Worm (Caenorhabditis elegans) whole organism, mixed stage, embryonic: ENCODE data around the gene spp-19.

ENCODE experiments used
- M03D4.4 ChIP-seq: sonication (generic microtip); optimal IDR thresholded peaks from 2 replicates; lab custom pipeline; 2017; ENCODE audit warnings: mild to moderate bottlenecking, missing genetic modification characterization, missing compliant biosample characterization
- bed-3 ChIP-seq: fragments of 200-800 bp; sonication (Bioruptor generic); optimal IDR thresholded peaks from 3 replicates; lab custom pipeline; 2018; ENCODE audit warnings: mild to moderate bottlenecking, missing genetic modification characterization, moderate library complexity, missing compliant biosample characterization
- blmp-1 ChIP-seq: fragments of 150-350 bp; optimal IDR thresholded peaks from 2 replicates; lab custom pipeline; 2014; ENCODE audit warnings: missing biosample characterization, missing genetic modification characterization
- ceh-39 ChIP-seq: fragments of 150-350 bp; optimal IDR thresholded peaks from 2 replicates; lab custom pipeline; 2014; ENCODE audit warnings: missing biosample characterization, missing genetic modification characterization
- ceh-43 ChIP-seq: fragments of 200-800 bp; sonication (Bioruptor generic); optimal IDR thresholded peaks from 2 replicates; lab custom pipeline; 2018; ENCODE audit warnings: mild to moderate bottlenecking, missing genetic modification characterization, moderate library complexity, missing compliant biosample characterization
- ceh-83 ChIP-seq: fragments of 200-800 bp; sonication (Bioruptor generic); optimal IDR thresholded peaks from 2 replicates; lab custom pipeline; 2018; ENCODE audit warnings: mild to moderate bottlenecking, missing genetic modification characterization, missing compliant biosample characterization
- ces-1 ChIP-seq: fragments of 150-350 bp; optimal IDR thresholded peaks from 2 replicates; lab custom pipeline; 2014; ENCODE audit warnings: missing biosample characterization, missing genetic modification reagents, missing genetic modification characterization
- cnd-1 ChIP-seq: fragments of 200-800 bp; sonication (Bioruptor generic); optimal IDR thresholded peaks from 2 replicates; lab custom pipeline; 2018; ENCODE audit warnings: mild to moderate bottlenecking, missing genetic modification characterization, missing compliant biosample characterization
- drap-1 ChIP-seq: fragments of 200-800 bp; sonication (Bioruptor generic); optimal IDR thresholded peaks from 3 replicates; lab custom pipeline; 2018; ENCODE audit warnings: mild to moderate bottlenecking, missing genetic modification characterization, missing compliant biosample characterization
- elt-1 ChIP-seq: sonication (generic microtip); optimal IDR thresholded peaks from 2 replicates; lab custom pipeline; 2017; ENCODE audit warnings: missing genetic modification characterization, mild to moderate bottlenecking, missing compliant biosample characterization, antibody characterized with exemption, moderate library complexity, borderline replicate concordance; ENCODE audit not compliant: insufficient read depth
- flh-1 ChIP-seq: fragments of 200-800 bp; sonication (Bioruptor generic); optimal IDR thresholded peaks from 2 replicates; lab custom pipeline; 2018; ENCODE audit warnings: mild to moderate bottlenecking, missing genetic modification characterization, moderate library complexity, missing compliant biosample characterization
- ham-2 ChIP-seq: fragments of 200-800 bp; sonication (Bioruptor generic); optimal IDR thresholded peaks from 2 replicates; lab custom pipeline; 2018; ENCODE audit warnings: mild to moderate bottlenecking, missing genetic modification characterization, missing compliant biosample characterization
- hlh-1 ChIP-seq: fragments of 150-350 bp; optimal IDR thresholded peaks from 2 replicates; lab custom pipeline; 2014; ENCODE audit warnings: missing biosample characterization, missing genetic modification reagents, missing genetic modification characterization
- lin-13 ChIP-seq: fragments of 150-350 bp; optimal IDR thresholded peaks from 2 replicates; lab custom pipeline; 2014; ENCODE audit warnings: missing biosample characterization, missing genetic modification characterization
- lin-32 ChIP-seq: fragments of 200-800 bp; sonication (Bioruptor generic); optimal IDR thresholded peaks from 2 replicates; lab custom pipeline; 2018; ENCODE audit warnings: mild to moderate bottlenecking, missing genetic modification characterization, missing compliant biosample characterization
- lsy-2 ChIP-seq: fragments of 150-350 bp; optimal IDR thresholded peaks from 2 replicates; lab custom pipeline; 2014; ENCODE audit warnings: missing biosample characterization, missing genetic modification characterization
- mab-5 ChIP-seq: fragments of 150-350 bp; optimal IDR thresholded peaks from 2 replicates; lab custom pipeline; 2014; ENCODE audit warnings: missing biosample characterization, missing genetic modification characterization
- mls-2 ChIP-seq: sonication (generic microtip); optimal IDR thresholded peaks from 2 replicates; lab custom pipeline; 2016; ENCODE audit warnings: mild to moderate bottlenecking, missing genetic modification characterization, moderate library complexity, missing compliant biosample characterization
- nhr-12 ChIP-seq: fragments of 150-350 bp; optimal IDR thresholded peaks from 2 replicates; lab custom pipeline; 2014; ENCODE audit warnings: missing biosample characterization, missing genetic modification characterization
- nhr-2 ChIP-seq: fragments of 150-350 bp; optimal IDR thresholded peaks from 2 replicates; lab custom pipeline; 2014; ENCODE audit warnings: missing biosample characterization, missing genetic modification characterization
- nhr-28 ChIP-seq: fragments of 150-350 bp; optimal IDR thresholded peaks from 2 replicates; lab custom pipeline; 2014; ENCODE audit warnings: missing biosample characterization, missing genetic modification characterization
- nhr-76 ChIP-seq: sonication (generic microtip); optimal IDR thresholded peaks from 2 replicates; lab custom pipeline; 2017; ENCODE audit warnings: missing biosample characterization, missing genetic modification characterization
- pha-4 ChIP-seq: fragments of 150-350 bp; optimal IDR thresholded peaks from 2 replicates; lab custom pipeline; 2018; ENCODE audit warnings: missing biosample characterization, missing genetic modification reagents, missing genetic modification characterization
- sem-2 ChIP-seq: fragments of 200-800 bp; sonication (Bioruptor generic); optimal IDR thresholded peaks from 2 replicates; lab custom pipeline; 2018; ENCODE audit warnings: mild to moderate bottlenecking, missing genetic modification characterization, missing compliant biosample characterization
- sptf-1 ChIP-seq: sonication (generic microtip); optimal IDR thresholded peaks from 2 replicates; lab custom pipeline; 2017; ENCODE audit warnings: mild to moderate bottlenecking, missing genetic modification characterization, moderate library complexity, missing compliant biosample characterization
- tbx-8 ChIP-seq: fragments of 200-800 bp; sonication (Bioruptor generic); optimal IDR thresholded peaks from 2 replicates; lab custom pipeline; 2018; ENCODE audit warnings: mild to moderate bottlenecking, missing genetic modification characterization, moderate library complexity, missing compliant biosample characterization
- unc-120 ChIP-seq: sonication (generic microtip); optimal IDR thresholded peaks from 2 replicates; lab custom pipeline; 2017; ENCODE audit warnings: missing genetic modification characterization, missing compliant biosample characterization; ENCODE audit not compliant: poor library complexity, severe bottlenecking
- unc-62 ChIP-seq: fragments of 150-350 bp; optimal IDR thresholded peaks from 2 replicates; lab custom pipeline; 2014; ENCODE audit warnings: missing biosample characterization, missing genetic modification reagents, missing genetic modification characterization
- zip-8 ChIP-seq: fragments of 150-350 bp; optimal IDR thresholded peaks from 2 replicates; lab custom pipeline; 2014; ENCODE audit warnings: missing biosample characterization, missing genetic modification characterization
- ztf-11 ChIP-seq: fragments of 150-350 bp; optimal IDR thresholded peaks from 2 replicates; lab custom pipeline; 2014; ENCODE audit warnings: missing biosample characterization, missing genetic modification characterization

Gene spp-19

DNA sequence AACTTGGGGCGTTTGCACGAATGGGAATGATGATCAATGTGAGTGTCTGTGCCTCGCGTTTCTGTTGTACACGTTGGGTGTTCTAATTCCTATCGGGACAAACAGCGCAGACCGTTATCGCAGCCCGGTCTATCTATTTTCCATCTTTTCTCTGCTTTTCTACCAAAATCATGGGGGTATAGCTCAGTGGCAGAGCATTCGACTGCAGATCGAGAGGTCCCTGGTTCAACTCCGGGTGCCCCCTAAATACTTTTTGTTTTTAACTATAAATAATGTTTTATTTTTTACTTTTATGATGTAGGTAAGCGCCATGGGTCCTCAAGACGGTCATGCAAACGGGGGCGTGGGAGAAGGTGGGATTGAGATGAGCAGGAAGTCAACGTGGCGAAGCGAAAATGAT is 1.9 kb downstream of the spp-19 start:
- TF ChIP-seq sptf-1 (tag; lab: Kevin White, UChicago) (no peak), lsy-2 (tag; lab: Kevin White, UChicago) (no peak), ceh-39 (no peak), hlh-1 (no peak), ceh-43 (GFP tag; lab: Kevin White, UChicago) (no peak), M03D4.4 (peak; percentile 55), ztf-11 (no peak), drap-1 (no peak), pha-4 (tag; lab: Kevin White, UChicago) (no peak)

- TF ChIP-seq mls-2, result no peak
- no peak for TF ChIP-seq lin-32 (GFP tag; lab: Kevin White, UChicago)
- no peak for TF ChIP-seq sptf-1 (tag; lab: Kevin White, UChicago)
- TF ChIP-seq unc-62 (GFP tag; lab: Kevin White, UChicago), result no peak
- TF ChIP-seq pha-4 (tag; lab: Kevin White, UChicago), result no peak
- no peak for TF ChIP-seq nhr-76
- TF ChIP-seq ham-2, result no peak
- TF ChIP-seq blmp-1, result no peak
- TF ChIP-seq elt-1 (tag; lab: Kevin White, UChicago), result no peak
Observed at ce11 chrV:6559105-6559504, 2.4 kb downstream of the spp-19 start, which contains the start of gene spp-26. spp-26 (minus strand) TSS chrV:6559205.

ce11 chrV:6558103-6558502 is 3.4 kb downstream of the spp-19 start, which contains the start of gene spp-20:
spp-20 (minus strand) TSS chrV:6558203.
- no peak for TF ChIP-seq tbx-8 (GFP tag; lab: Kevin White, UChicago)
- TF ChIP-seq, all 35 proteins: peak for 0

DNA sequence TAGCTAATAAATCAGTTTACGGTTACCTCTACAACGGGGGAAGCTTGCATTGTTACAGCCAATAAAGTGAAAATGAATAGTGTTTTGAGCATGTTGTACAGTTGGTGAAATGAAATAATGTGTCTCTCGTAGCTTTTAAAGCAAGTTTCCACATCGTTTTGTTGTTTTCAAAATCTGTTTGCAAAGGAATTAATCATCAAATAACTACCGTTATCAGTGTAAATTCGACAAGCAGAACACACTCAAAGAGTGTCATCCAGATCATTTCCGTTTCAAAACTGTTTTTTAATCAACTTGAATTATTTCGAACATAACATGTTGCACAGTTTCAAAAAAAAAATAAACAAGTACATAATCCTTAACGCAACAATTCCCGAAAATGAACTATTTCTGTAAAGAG is 4.5 kb downstream of the spp-19 start, which contains the start of gene spp-27:
TSS of gene spp-27 (minus strand) at position 101 of the 400 bp plus-strand sequence.
- TF ChIP-seq drap-1 (no peak), elt-1 (tag; lab: Kevin White, UChicago) (no peak), lin-32 (GFP tag; lab: Kevin White, UChicago) (no peak), sem-2 (GFP tag; lab: Kevin White, UChicago) (no peak), ces-1 (GFP tag; lab: Kevin White, UChicago) (no peak), pha-4 (tag; lab: Kevin White, UChicago) (no peak), ceh-83 (GFP tag; lab: Kevin White, UChicago) (no peak), M03D4.4 (no peak), mls-2 (no peak), mab-5 (tag; lab: Kevin White, UChicago) (no peak), lsy-2 (tag; lab: Kevin White, UChicago) (no peak), lin-13 (tag; lab: Kevin White, UChicago) (no peak), unc-120 (no peak), flh-1 (GFP tag; lab: Kevin White, UChicago) (no peak), blmp-1 (no peak), bed-3 (GFP tag; lab: Kevin White, UChicago) (no peak)

ce11 chrV:6554308-6554707 is 7.2 kb downstream of the spp-19 start, which contains the start of gene K04A8.19:
K04A8.19 (minus strand) TSS chrV:6554408.
- no peak for TF ChIP-seq unc-62 (GFP tag; lab: Kevin White, UChicago)
- no peak for TF ChIP-seq nhr-2 (tag; lab: Kevin White, UChicago)
- no peak for TF ChIP-seq mls-2
- TF ChIP-seq ces-1 (GFP tag; lab: Kevin White, UChicago), result no peak
- TF ChIP-seq unc-120, result no peak
- TF ChIP-seq mab-5 (tag; lab: Kevin White, UChicago), result no peak
- TF ChIP-seq sptf-1 (tag; lab: Kevin White, UChicago), result no peak
- TF ChIP-seq drap-1, result no peak
- no peak for TF ChIP-seq nhr-28

- TF ChIP-seq lin-13 (tag; lab: Kevin White, UChicago) (no peak), zip-8 (tag; lab: Kevin White, UChicago) (no peak), mls-2 (no peak), lsy-2 (tag; lab: Kevin White, UChicago) (no peak), M03D4.4 (peak; percentile 17), sptf-1 (tag; lab: Kevin White, UChicago) (no peak), ztf-11 (no peak), drap-1 (no peak), elt-1 (tag; lab: Kevin White, UChicago) (no peak), nhr-12 (no peak), nhr-2 (tag; lab: Kevin White, UChicago) (no peak), sem-2 (GFP tag; lab: Kevin White, UChicago) (peak; percentile 19), cnd-1 (tag; lab: Kevin White, UChicago) (peak; percentile 35), ceh-83 (GFP tag; lab: Kevin White, UChicago) (peak; percentile 48), flh-1 (GFP tag; lab: Kevin White, UChicago) (no peak), unc-62 (GFP tag; lab: Kevin White, UChicago) (no peak)
- TF ChIP-seq, all 35 proteins: peak for 4
Observed at ce11 chrV:6551707-6552390, 9.6 kb downstream of the spp-19 start, which contains the start of gene twk-10. twk-10 (plus strand) TSS chrV:6552340.
